Worm (Caenorhabditis elegans): Measurements from ENCODE around the gene R10E11.9.

R10E11.9 gene

DNA sequence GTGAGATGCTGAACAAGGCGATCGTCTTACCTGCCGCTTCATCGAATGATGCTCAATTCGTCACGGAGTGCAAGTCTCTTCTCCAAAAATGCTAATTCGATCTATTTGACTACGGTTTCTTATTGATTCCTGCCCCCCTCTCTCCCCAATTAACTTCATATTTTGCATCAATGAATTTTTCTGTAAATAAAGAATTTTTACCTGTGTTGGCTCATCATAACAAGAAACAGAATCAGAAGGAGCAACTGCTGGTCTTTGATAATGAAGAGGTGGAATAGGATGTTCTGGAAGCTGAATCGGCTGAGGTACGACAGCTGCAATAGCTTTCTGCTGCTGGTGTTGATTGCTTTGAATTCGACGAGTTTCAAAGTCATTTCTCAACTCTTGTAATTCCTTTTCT is 33.3 kb downstream of the R10E11.9 start (continued):
- TF ChIP-seq pha-4 (tag; optimal IDR thresholded peaks at IDR 0.05) (no peak), B0261.1 (tag; optimal IDR thresholded peaks at IDR 0.05) (no peak), die-1 (tag; optimal IDR thresholded peaks at IDR 0.05) (no peak), egl-18 (GFP tag; IDR thresholded peaks at IDR 0.05) (no peak), lir-1 (GFP tag; conservative IDR thresholded peaks at IDR 0.05) (no peak), pbrm-1 (GFP tag; IDR thresholded peaks at IDR 0.05) (no peak), cebp-1 (GFP tag; IDR thresholded peaks at IDR 0.05) (no peak), cebp-1 (tag; optimal IDR thresholded peaks at IDR 0.05) (no peak), ZK185.1 (tag; optimal IDR thresholded peaks at IDR 0.05; ENCODE audit: poor library complexity, severe bottlenecking) (no peak), madf-10 (tag; optimal IDR thresholded peaks at IDR 0.05) (no peak), tbp1 (GFP tag; optimal IDR thresholded peaks at IDR 0.05) (no peak), ama-1 (optimal IDR thresholded peaks at IDR 0.05) (no peak), ama-1 (GFP tag; optimal IDR thresholded peaks at IDR 0.05) (no peak), ceh-100 (GFP tag; IDR thresholded peaks at IDR 0.05) (peak; percentile 46; the same call in 1 of the 2 replicates), athp-1 (tag; optimal IDR thresholded peaks at IDR 0.05) (no peak), attf-5 (GFP tag; optimal IDR thresholded peaks at IDR 0.05) (no peak), F23B12.7 (tag; optimal IDR thresholded peaks at IDR 0.05; ENCODE audit: insufficient read depth) (no peak), ceh-79 (tag; optimal IDR thresholded peaks at IDR 0.05) (peak; percentile 47), attf-6 (GFP tag; IDR thresholded peaks at IDR 0.05) (no peak), Y95B8A.8 (GFP tag; IDR thresholded peaks at IDR 0.05) (peak; percentile 35; the same call in 1 of the 2 replicates), ccch-3 (GFP tag; optimal IDR thresholded peaks at IDR 0.05) (no peak), ztf-18 (tag; optimal IDR thresholded peaks at IDR 0.05) (no peak), snpc-3.4 (tag; optimal IDR thresholded peaks at IDR 0.05) (no peak), egrh-3 (GFP tag; IDR thresholded peaks at IDR 0.05) (no peak), lin-40 (tag; optimal IDR thresholded peaks at IDR 0.05) (no peak), somi-1 (GFP tag; optimal IDR thresholded peaks at IDR 0.05) (no peak), lin-54 (GFP tag; optimal IDR thresholded peaks at IDR 0.05) (no peak), hsf-1 (GFP tag; IDR thresholded peaks at IDR 0.05) (0 out of 2 replicates have a peak, but pooled peaks have one; percentile 58), hrde-1 (tag; optimal IDR thresholded peaks at IDR 0.05; ENCODE audit: borderline replicate concordance) (peak; percentile 75), C06A6.2 (GFP tag; conservative IDR thresholded peaks at IDR 0.05) (no peak), ztf-28 (GFP tag; IDR thresholded peaks at IDR 0.05) (no peak), hmg-20 (GFP tag; IDR thresholded peaks at IDR 0.05) (no peak), hlh-12 (tag; optimal IDR thresholded peaks at IDR 0.05) (no peak), lsy-27 (tag; optimal IDR thresholded peaks at IDR 0.05; ENCODE audit: borderline replicate concordance, insufficient read depth) (no peak), lin-26 (GFP tag; IDR thresholded peaks at IDR 0.05) (peak; percentile 38; the same call in 1 of the 2 replicates), hmg-1.2 (GFP tag; IDR thresholded peaks at IDR 0.05) (peak; percentile 15; the same call in 1 of the 2 replicates), unc-62 (GFP tag; optimal IDR thresholded peaks at IDR 0.05) (no peak), him-1 (tag; optimal IDR thresholded peaks at IDR 0.05) (no peak), snpc-4 (GFP tag; optimal IDR thresholded peaks at IDR 0.05) (no peak), snpc-4 (tag; optimal IDR thresholded peaks at IDR 0.05) (no peak), efl-1 (GFP tag; optimal IDR thresholded peaks at IDR 0.05) (no peak), D2030.7 (GFP tag; IDR thresholded peaks at IDR 0.05) (no peak), rpc-1 (optimal IDR thresholded peaks at IDR 0.05) (no peak), rpc-1 (tag; optimal IDR thresholded peaks at IDR 0.05) (no peak), hlh-26 (GFP tag; conservative IDR thresholded peaks at IDR 0.05) (no peak), attf-3 (GFP tag; conservative IDR thresholded peaks at IDR 0.05) (no peak), F49E8.2 (tag; optimal IDR thresholded peaks at IDR 0.05; ENCODE audit: insufficient read depth) (no peak), ekl-4 (GFP tag; IDR thresholded peaks at IDR 0.05) (no peak), let-526 (GFP tag; IDR thresholded peaks at IDR 0.05) (no peak), F57C9.4 (tag; optimal IDR thresholded peaks at IDR 0.05) (no peak)
